Worm (Caenorhabditis elegans) whole organism, L4 larva: ENCODE data around the gene svh-5.

Experiments
- lin-13 ChIP-seq: fragments of 150-350 bp; optimal IDR thresholded peaks from 2 replicates; lab custom pipeline; 2014; ENCODE audit warnings: missing biosample characterization, missing genetic modification reagents, missing genetic modification characterization
- lin-39 ChIP-seq: fragments of 150-350 bp; optimal IDR thresholded peaks from 2 replicates; lab custom pipeline; 2014; ENCODE audit warnings: missing biosample characterization, missing genetic modification reagents, missing genetic modification characterization

DNA sequence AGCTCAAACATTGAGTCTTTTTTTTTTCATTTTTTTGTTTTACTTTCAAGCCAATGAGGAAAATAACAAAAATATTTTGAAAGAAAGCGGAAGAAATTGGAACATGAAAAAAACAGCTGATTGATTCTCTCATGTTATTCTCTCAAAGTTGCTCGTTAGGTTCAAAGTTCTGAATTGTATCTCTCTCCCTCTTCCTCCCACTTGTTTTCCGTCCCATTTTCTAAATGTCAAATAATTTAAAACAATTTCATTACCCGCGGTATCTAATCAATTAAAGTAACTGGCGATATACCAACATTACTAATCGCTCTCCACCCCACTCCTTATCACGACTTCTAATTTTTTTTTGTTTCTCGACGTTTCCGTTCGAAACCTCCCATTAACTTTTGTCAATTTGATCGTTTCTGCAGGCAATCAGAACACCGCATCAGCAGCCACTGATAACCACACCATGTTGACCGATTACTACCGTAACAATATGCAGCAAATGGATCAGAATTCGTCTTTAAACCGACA lies 34.8 kb downstream of the svh-5 start:
- TF ChIP-seq lin-13 (GFP tag; lab: Kevin White, UChicago): no peak
- no peak for TF ChIP-seq lin-39
